Fruit fly (Drosophila melanogaster): Measurements from ENCODE around the gene Dlc90F.
A peak's percentile ranks its signal among the peaks of the same experiment; 100 is the strongest.

dm6 chr3R:18314320-18314719 lies 15.3 kb downstream of the Dlc90F start, which contains the start of gene PKD:
- TF ChIP-seq EcR (GFP tag; optimal IDR thresholded peaks at IDR 0.05) (no peak), fd96Ca (GFP tag; IDR thresholded peaks at IDR 0.05) (no peak; the same call in 2 of the 3 replicates), CG4496 (GFP tag; IDR thresholded peaks at IDR 0.05) (peak; percentile 77), CG34367 (tag; optimal IDR thresholded peaks at IDR 0.05) (no peak), CG9948 (tag; optimal IDR thresholded peaks at IDR 0.05) (no peak), CG8159 (tag; optimal IDR thresholded peaks at IDR 0.05) (no peak), CG14655 (GFP tag; optimal IDR thresholded peaks at IDR 0.05) (no peak), CG17806 (tag; optimal IDR thresholded peaks at IDR 0.05) (no peak)
